Worm (Caenorhabditis elegans): ENCODE results near the gene srbc-58.
A peak's percentile ranks its signal among the peaks of the same experiment; 100 is the strongest.

The srbc-58 gene

DNA sequence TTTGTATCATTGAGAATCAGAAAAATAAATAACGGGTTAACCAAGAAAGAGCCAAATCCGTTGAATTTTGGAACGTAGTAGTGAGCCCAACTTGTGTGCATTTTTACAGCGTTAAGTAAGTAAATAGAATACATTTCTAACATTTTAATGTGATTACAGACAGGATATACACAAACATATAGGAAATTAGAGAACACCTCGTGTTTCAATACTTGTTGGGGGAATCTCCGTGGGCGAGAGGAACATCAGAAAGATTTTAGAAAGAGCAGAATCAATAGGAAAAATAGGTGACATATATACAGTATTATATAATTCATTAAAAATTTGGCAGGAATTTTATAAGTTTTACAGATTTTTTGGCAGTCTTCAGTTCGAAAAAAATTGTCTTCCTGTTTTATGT lies 36.0 kb upstream of the srbc-58 start, which contains the start of gene srj-24:
TSS of gene srj-24 (minus strand) at position 101 of the 400 bp plus-strand sequence.
- no peak for TF ChIP-seq unc-130 (tag; optimal IDR thresholded peaks at IDR 0.05)
- TF ChIP-seq nhr-76 (tag; optimal IDR thresholded peaks at IDR 0.05), result no peak
- no peak for TF ChIP-seq mef-2 (tag; optimal IDR thresholded peaks at IDR 0.05)
- TF ChIP-seq dsc-1 (tag; optimal IDR thresholded peaks at IDR 0.05), result no peak
- TF ChIP-seq unc-62 (GFP tag; optimal IDR thresholded peaks at IDR 0.05), result no peak
- TF ChIP-seq sup-37 (GFP tag; optimal IDR thresholded peaks at IDR 0.05), result no peak
- TF ChIP-seq fos-1 (tag; optimal IDR thresholded peaks at IDR 0.05), result no peak
- TF ChIP-seq xbp-1 (tag; optimal IDR thresholded peaks at IDR 0.05), result no peak
- no peak for TF ChIP-seq grh-1 (GFP tag; IDR thresholded peaks at IDR 0.05)
- no peak for TF ChIP-seq nhr-237 (tag; optimal IDR thresholded peaks at IDR 0.05)
- no peak for TF ChIP-seq lin-14 (GFP tag; optimal IDR thresholded peaks at IDR 0.05)
- no peak for TF ChIP-seq nhr-47 (tag; optimal IDR thresholded peaks at IDR 0.05)
- no peak for TF ChIP-seq fkh-8 (tag; optimal IDR thresholded peaks at IDR 0.05)
- TF ChIP-seq nhr-19 (GFP tag; conservative IDR thresholded peaks at IDR 0.05), result no peak
- no peak for TF ChIP-seq nhr-77 (tag; optimal IDR thresholded peaks at IDR 0.05)
- TF ChIP-seq pag-3 (tag; optimal IDR thresholded peaks at IDR 0.05; ENCODE audit: borderline replicate concordance, insufficient read depth), result no peak

ce11 chrV:741820-742219 lies 33.0 kb upstream of the srbc-58 start, which contains the start of gene C05E4.7:
Gene C05E4.7, plus strand, starts transcription at chrV:742120.
- TF ChIP-seq nhr-237 (tag; optimal IDR thresholded peaks at IDR 0.05) (no peak), efl-1 (optimal IDR thresholded peaks at IDR 0.05) (no peak), efl-1 (GFP tag; optimal IDR thresholded peaks at IDR 0.05 in 1 of 2) (peak in 1 of 2 experiments; percentile 32)

DNA sequence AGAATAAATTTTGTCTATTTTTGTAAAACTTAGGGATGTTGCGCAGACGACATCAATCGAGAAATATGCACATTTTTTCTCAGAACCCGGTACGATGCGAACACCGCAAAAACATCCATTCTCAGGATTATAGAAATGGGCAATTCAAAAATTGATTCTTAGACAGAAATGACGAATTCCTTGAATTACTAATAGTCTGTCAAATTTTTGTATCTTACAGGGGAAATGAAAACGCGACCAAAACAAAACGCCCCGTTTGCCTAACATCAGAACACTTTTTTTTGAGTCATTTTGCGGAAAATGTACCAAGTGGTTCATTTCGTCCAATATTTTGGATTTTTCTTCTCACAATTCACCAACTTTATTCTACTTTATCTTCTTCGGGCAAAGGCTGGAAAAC lies 31.4 kb upstream of the srbc-58 start, which contains the start of gene str-134:
TSS of gene str-134 (plus strand) at position 301 of the 400 bp plus-strand sequence.
- TF ChIP-seq lsy-2 (tag; optimal IDR thresholded peaks at IDR 0.05) (no peak), fos-1 (tag; optimal IDR thresholded peaks at IDR 0.05) (no peak), ceh-90 (tag; optimal IDR thresholded peaks at IDR 0.05) (no peak), xbp-1 (tag; optimal IDR thresholded peaks at IDR 0.05) (no peak), efl-1 (optimal IDR thresholded peaks at IDR 0.05) (no peak), efl-1 (GFP tag; optimal IDR thresholded peaks at IDR 0.05 in 1 of 2) (no peak), F16B12.6 (tag; optimal IDR thresholded peaks at IDR 0.05) (no peak), ceh-82 (tag; optimal IDR thresholded peaks at IDR 0.05) (no peak), lin-39 (tag; optimal IDR thresholded peaks at IDR 0.05) (no peak), jun-1 (tag; optimal IDR thresholded peaks at IDR 0.05) (no peak), hlh-4 (tag; optimal IDR thresholded peaks at IDR 0.05) (no peak), tlp-1 (tag; optimal IDR thresholded peaks at IDR 0.05) (no peak), lin-14 (GFP tag; optimal IDR thresholded peaks at IDR 0.05) (no peak), pag-3 (tag; optimal IDR thresholded peaks at IDR 0.05; ENCODE audit: borderline replicate concordance, insufficient read depth) (no peak), fkh-8 (tag; optimal IDR thresholded peaks at IDR 0.05) (no peak), ceh-88 (GFP tag; IDR thresholded peaks at IDR 0.05) (no peak), mab-9 (GFP tag; IDR thresholded peaks at IDR 0.05) (no peak)

DNA sequence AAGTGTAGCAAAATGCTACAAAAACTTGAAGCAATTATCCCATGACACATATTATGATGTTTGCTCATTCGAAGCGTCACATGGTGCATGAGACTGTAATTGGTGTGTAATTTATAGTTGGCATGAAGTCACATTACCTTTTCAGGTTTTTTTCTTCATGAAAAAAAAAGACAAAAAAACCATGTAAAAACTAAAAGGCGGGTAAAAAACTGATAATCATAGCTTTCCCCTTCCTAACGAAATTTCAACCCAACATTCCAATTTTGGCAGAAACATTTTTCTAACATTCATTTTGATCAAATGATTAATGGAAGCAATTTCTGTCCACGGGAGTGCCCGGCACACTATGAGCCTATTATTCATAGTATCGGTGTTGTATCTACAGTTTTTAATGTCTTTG lies 26.8 kb upstream of the srbc-58 start, which contains the start of gene sri-4:
TSS of gene sri-4 (plus strand) at position 301 of the 400 bp plus-strand sequence.
- TF ChIP-seq ceh-63 (GFP tag; optimal IDR thresholded peaks at IDR 0.05), result no peak
- no peak for TF ChIP-seq ceh-8 (GFP tag; optimal IDR thresholded peaks at IDR 0.05)
- TF ChIP-seq grh-1 (GFP tag; IDR thresholded peaks at IDR 0.05), result no peak
- no peak for TF ChIP-seq pax-3 (tag; optimal IDR thresholded peaks at IDR 0.05)
- no peak for TF ChIP-seq nhr-28 (tag; optimal IDR thresholded peaks at IDR 0.05)
- no peak for TF ChIP-seq ztf-11 (tag; optimal IDR thresholded peaks at IDR 0.05)
- no peak for TF ChIP-seq dpl-1 (GFP tag; optimal IDR thresholded peaks at IDR 0.05)
- no peak for TF ChIP-seq irx-1 (tag; optimal IDR thresholded peaks at IDR 0.05)
- no peak for TF ChIP-seq dsc-1 (tag; optimal IDR thresholded peaks at IDR 0.05)
